Fruit fly (Drosophila melanogaster): Measurements from ENCODE around the gene CG34281.
A peak's percentile ranks its signal among the peaks of the same experiment; 100 is the strongest.

DNA sequence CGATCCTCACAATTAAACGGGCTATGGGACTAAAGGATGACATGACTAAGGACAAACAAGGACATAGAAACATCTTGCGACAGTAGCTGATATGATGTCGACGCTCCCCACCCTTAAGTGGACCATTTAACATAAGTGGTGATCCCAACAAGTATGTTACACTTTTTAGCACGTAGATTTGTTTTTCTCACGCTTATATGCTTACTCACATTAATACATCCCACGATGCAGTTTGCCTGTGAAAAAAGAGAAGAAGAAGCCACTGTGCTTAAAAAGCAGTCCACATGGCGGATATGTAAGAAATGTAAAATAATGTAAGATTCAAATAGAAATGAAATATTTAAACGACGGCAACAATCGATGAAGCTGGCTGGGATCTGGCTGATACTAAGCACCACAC, 2.4 kb downstream of the CG34281 start:
- peak; percentile 63 to 64 for TF ChIP-seq CTCF (optimal IDR thresholded peaks at IDR 0.05)
- TF ChIP-seq CG8478 (optimal IDR thresholded peaks at IDR 0.05) = no peak
